Worm (Caenorhabditis elegans): Measurements from ENCODE around the gene pqe-1.

DNA sequence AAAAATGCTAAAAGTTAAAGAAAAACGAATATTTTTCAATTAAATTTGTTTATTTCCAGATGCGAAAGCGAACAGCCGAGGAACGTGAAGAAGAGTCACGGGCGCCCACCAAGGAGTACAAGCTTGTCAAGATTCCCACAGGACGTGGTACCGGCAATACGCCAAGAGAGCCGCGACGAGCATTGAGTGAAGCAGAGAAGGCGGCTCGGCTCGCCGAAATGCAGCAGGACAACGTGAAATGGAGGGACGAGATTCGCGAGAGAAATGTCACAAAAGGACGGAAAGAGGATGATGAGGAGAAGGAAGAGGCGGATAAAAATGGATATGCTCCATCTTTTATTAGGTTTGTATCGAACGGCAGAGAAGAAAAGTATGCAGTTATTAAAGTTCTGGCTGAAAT, 637 bp upstream of the pqe-1 start:
- no peak for TF ChIP-seq aly-1 (tag; optimal IDR thresholded peaks at IDR 0.05)
- TF ChIP-seq ama-1 (optimal IDR thresholded peaks at IDR 0.05), result no peak
- TF ChIP-seq F13C5.2 (tag; optimal IDR thresholded peaks at IDR 0.05), result no peak
- TF ChIP-seq hmg-4 (GFP tag; optimal IDR thresholded peaks at IDR 0.05), result no peak
